Worm (Caenorhabditis elegans): ENCODE data around the gene mrpl-4.

Gene mrpl-4

ce11 chrV:8495965-8496364 is 28.9 kb downstream of the mrpl-4 start (continued):
- TF ChIP-seq ZK185.1 (tag; optimal IDR thresholded peaks at IDR 0.05; ENCODE audit: poor library complexity, severe bottlenecking) (no peak), F39B2.1 (GFP tag; IDR thresholded peaks at IDR 0.05) (no peak), F37B4.10 (GFP tag; IDR thresholded peaks at IDR 0.05) (no peak), dpff-1 (tag; optimal IDR thresholded peaks at IDR 0.05) (no peak), mcd-1 (GFP tag; IDR thresholded peaks at IDR 0.05) (no peak), gei-17 (GFP tag; optimal IDR thresholded peaks at IDR 0.05) (no peak), B0019.2 (GFP tag; conservative IDR thresholded peaks at IDR 0.05) (no peak), ceh-27 (GFP tag; optimal IDR thresholded peaks at IDR 0.05) (peak; percentile 16), cebp-2 (GFP tag; IDR thresholded peaks at IDR 0.05) (0 out of 2 replicates have a peak, but pooled peaks have one; percentile 44), fkh-3 (tag; optimal IDR thresholded peaks at IDR 0.05) (no peak), hmg-1.2 (GFP tag; IDR thresholded peaks at IDR 0.05) (peak; percentile 72), mel-28 (tag; optimal IDR thresholded peaks at IDR 0.05; ENCODE audit: borderline replicate concordance) (no peak), ceh-79 (tag; optimal IDR thresholded peaks at IDR 0.05) (no peak), akir-1 (GFP tag; optimal IDR thresholded peaks at IDR 0.05) (no peak), lsy-27 (tag; optimal IDR thresholded peaks at IDR 0.05; ENCODE audit: borderline replicate concordance, insufficient read depth) (no peak), ets-4 (GFP tag; optimal IDR thresholded peaks at IDR 0.05) (no peak), him-1 (tag; optimal IDR thresholded peaks at IDR 0.05) (peak; percentile 89), rpc-1 (optimal IDR thresholded peaks at IDR 0.05) (peak; percentile 72), rpc-1 (tag; optimal IDR thresholded peaks at IDR 0.05) (peak; percentile 88), nhr-120 (GFP tag; IDR thresholded peaks at IDR 0.05) (no peak), ztf-3 (GFP tag; optimal IDR thresholded peaks at IDR 0.05) (no peak), F22D6.2 (tag; optimal IDR thresholded peaks at IDR 0.05) (no peak), rcor-1 (GFP tag; IDR thresholded peaks at IDR 0.05) (no peak), F57A8.1 (GFP tag; optimal IDR thresholded peaks at IDR 0.05) (no peak), lin-26 (GFP tag; IDR thresholded peaks at IDR 0.05) (peak; percentile 86), tbp1 (GFP tag; optimal IDR thresholded peaks at IDR 0.05) (peak; percentile 93), pbrm-1 (GFP tag; IDR thresholded peaks at IDR 0.05) (peak; percentile 58; the same call in 1 of the 2 replicates), sptf-2 (GFP tag; optimal IDR thresholded peaks at IDR 0.05) (peak; percentile 62), ztf-25 (GFP tag; IDR thresholded peaks at IDR 0.05) (peak; percentile 72; the same call in 1 of the 2 replicates), sea-2 (GFP tag; IDR thresholded peaks at IDR 0.05) (no peak), attf-6 (GFP tag; IDR thresholded peaks at IDR 0.05) (0 out of 2 replicates have a peak, but pooled peaks have one; percentile 47), aptf-2 (GFP tag; conservative IDR thresholded peaks at IDR 0.05) (no peak), Y79H2A.3 (GFP tag; conservative IDR thresholded peaks at IDR 0.05) (no peak), unc-62 (GFP tag; optimal IDR thresholded peaks at IDR 0.05) (no peak), nfya-1 (tag; optimal IDR thresholded peaks at IDR 0.05; ENCODE audit: borderline replicate concordance, insufficient read depth) (no peak), snpc-3.4 (tag; optimal IDR thresholded peaks at IDR 0.05) (peak; percentile 34), pha-4 (tag; optimal IDR thresholded peaks at IDR 0.05) (no peak), lin-54 (GFP tag; optimal IDR thresholded peaks at IDR 0.05) (peak; percentile 29), attf-3 (GFP tag; conservative IDR thresholded peaks at IDR 0.05) (0 out of 2 replicates have a peak, but pooled peaks have one; percentile 40), lir-1 (GFP tag; conservative IDR thresholded peaks at IDR 0.05) (no peak), egrh-3 (GFP tag; IDR thresholded peaks at IDR 0.05) (no peak), ceh-100 (GFP tag; IDR thresholded peaks at IDR 0.05) (no peak), F55B11.4 (tag; optimal IDR thresholded peaks at IDR 0.05; ENCODE audit: borderline replicate concordance, insufficient read depth) (no peak), lag-1 (GFP tag; IDR thresholded peaks at IDR 0.05) (no peak), D2030.7 (GFP tag; IDR thresholded peaks at IDR 0.05) (peak; percentile 66), egl-44 (GFP tag; IDR thresholded peaks at IDR 0.05) (0 out of 2 replicates have a peak, but pooled peaks have one; percentile 26), ccch-3 (GFP tag; optimal IDR thresholded peaks at IDR 0.05) (no peak), somi-1 (GFP tag; optimal IDR thresholded peaks at IDR 0.05) (peak; percentile 11), hrde-1 (tag; optimal IDR thresholded peaks at IDR 0.05; ENCODE audit: borderline replicate concordance) (peak; percentile 6)

Measured in whole organism, young adult.